Fruit fly (Drosophila melanogaster): ENCODE measurements around the gene Gapvd1.

Gapvd1 gene

dm6 chrX:11379139-11379538 lies 54.0 kb downstream of the Gapvd1 start (continued):
- TF ChIP-seq E2f1 (GFP tag; IDR thresholded peaks at IDR 0.05) (peak; percentile 45), chinmo (GFP tag; IDR thresholded peaks at IDR 0.05; ENCODE audit: partially characterized antibody) (no peak), eve (GFP tag; optimal IDR thresholded peaks at IDR 0.05) (no peak), ara (GFP tag; IDR thresholded peaks at IDR 0.05) (peak; percentile 42; the same call in 1 of the 2 replicates), C15 (GFP tag; IDR thresholded peaks at IDR 0.05) (no peak), exex (tag; optimal IDR thresholded peaks at IDR 0.05) (no peak), CG10209 (GFP tag; optimal IDR thresholded peaks at IDR 0.05) (no peak), Bdp1 (GFP tag; optimal IDR thresholded peaks at IDR 0.05) (no peak), Awh (GFP tag; IDR thresholded peaks at IDR 0.05) (0 out of 2 replicates have a peak, but pooled peaks have one; percentile 24), CG8765 (GFP tag; IDR thresholded peaks at IDR 0.05) (no peak), CG13287 (GFP tag; IDR thresholded peaks at IDR 0.05; ENCODE audit: partially characterized antibody) (no peak), Ada2b (GFP tag; IDR thresholded peaks at IDR 0.05) (peak; percentile 68), kni (GFP tag; optimal IDR thresholded peaks at IDR 0.05) (no peak), CG10979 (tag; optimal IDR thresholded peaks at IDR 0.05) (peak; percentile 23), tio (GFP tag; optimal IDR thresholded peaks at IDR 0.05) (no peak), CG32767 (GFP tag; IDR thresholded peaks at IDR 0.05) (no peak), CG2712 (tag; optimal IDR thresholded peaks at IDR 0.05) (peak; percentile 50), Bteb2 (GFP tag; optimal IDR thresholded peaks at IDR 0.05) (peak; percentile 6), unpg (GFP tag; optimal IDR thresholded peaks at IDR 0.05) (peak; percentile 58), Asciz (GFP tag; optimal IDR thresholded peaks at IDR 0.05) (peak; percentile 15), chm (GFP tag; IDR thresholded peaks at IDR 0.05) (peak; percentile 33; the same call in 1 of the 2 replicates), lov (optimal IDR thresholded peaks at IDR 0.05) (no peak), lov (GFP tag; IDR thresholded peaks at IDR 0.05) (no peak), nom (GFP tag; optimal IDR thresholded peaks at IDR 0.05) (no peak), CG4707 (GFP tag; optimal IDR thresholded peaks at IDR 0.05) (no peak), Max (GFP tag; optimal IDR thresholded peaks at IDR 0.05) (no peak), pb (GFP tag; optimal IDR thresholded peaks at IDR 0.05) (no peak), NfI (GFP tag; optimal IDR thresholded peaks at IDR 0.05) (peak; percentile 46), CG1024 (GFP tag; IDR thresholded peaks at IDR 0.05) (no peak), CG11696 (GFP tag; IDR thresholded peaks at IDR 0.05) (peak; percentile 71), CG9817 (tag; optimal IDR thresholded peaks at IDR 0.05) (peak; percentile 52), Stat92E (GFP tag; optimal IDR thresholded peaks at IDR 0.05) (no peak), CG12299 (tag; optimal IDR thresholded peaks at IDR 0.05) (no peak), Dad (GFP tag; optimal IDR thresholded peaks at IDR 0.05) (no peak), HLH4C (GFP tag; IDR thresholded peaks at IDR 0.05; ENCODE audit: partially characterized antibody) (no peak), CG10543 (GFP tag; optimal IDR thresholded peaks at IDR 0.05) (no peak), Med (GFP tag) (peak; percentile 80), CG17612 (GFP tag; IDR thresholded peaks at IDR 0.05) (no peak), CG6854 (GFP tag; optimal IDR thresholded peaks at IDR 0.05) (no peak), CG14667 (GFP tag; IDR thresholded peaks at IDR 0.05) (peak; percentile 29; the same call in 1 of the 2 replicates), D19B (GFP tag; optimal IDR thresholded peaks at IDR 0.05) (no peak), Pdp1 (GFP tag; optimal IDR thresholded peaks at IDR 0.05) (peak in 1 of 2 experiments; percentile 41), fd96Cb (tag; optimal IDR thresholded peaks at IDR 0.05) (peak; percentile 37), Mes4 (GFP tag; optimal IDR thresholded peaks at IDR 0.05) (no peak), sr (GFP tag; IDR thresholded peaks at IDR 0.05) (peak; percentile 16; the same call in 1 of the 3 replicates), Rfx (GFP tag; IDR thresholded peaks at IDR 0.05) (peak; percentile 52; the same call in 1 of the 2 replicates), z (GFP tag; IDR thresholded peaks at IDR 0.05) (no peak), CG33557 (GFP tag; optimal IDR thresholded peaks at IDR 0.05) (no peak), lilli (GFP tag; optimal IDR thresholded peaks at IDR 0.05) (peak; percentile 36), phol (tag; optimal IDR thresholded peaks at IDR 0.05) (peak; percentile 24), Ets97D (GFP tag; optimal IDR thresholded peaks at IDR 0.05) (no peak)

Data from whole organism, embryonic.